Fruit fly (Drosophila melanogaster): ENCODE measurements around the gene Sfmbt.

Gene Sfmbt

DNA sequence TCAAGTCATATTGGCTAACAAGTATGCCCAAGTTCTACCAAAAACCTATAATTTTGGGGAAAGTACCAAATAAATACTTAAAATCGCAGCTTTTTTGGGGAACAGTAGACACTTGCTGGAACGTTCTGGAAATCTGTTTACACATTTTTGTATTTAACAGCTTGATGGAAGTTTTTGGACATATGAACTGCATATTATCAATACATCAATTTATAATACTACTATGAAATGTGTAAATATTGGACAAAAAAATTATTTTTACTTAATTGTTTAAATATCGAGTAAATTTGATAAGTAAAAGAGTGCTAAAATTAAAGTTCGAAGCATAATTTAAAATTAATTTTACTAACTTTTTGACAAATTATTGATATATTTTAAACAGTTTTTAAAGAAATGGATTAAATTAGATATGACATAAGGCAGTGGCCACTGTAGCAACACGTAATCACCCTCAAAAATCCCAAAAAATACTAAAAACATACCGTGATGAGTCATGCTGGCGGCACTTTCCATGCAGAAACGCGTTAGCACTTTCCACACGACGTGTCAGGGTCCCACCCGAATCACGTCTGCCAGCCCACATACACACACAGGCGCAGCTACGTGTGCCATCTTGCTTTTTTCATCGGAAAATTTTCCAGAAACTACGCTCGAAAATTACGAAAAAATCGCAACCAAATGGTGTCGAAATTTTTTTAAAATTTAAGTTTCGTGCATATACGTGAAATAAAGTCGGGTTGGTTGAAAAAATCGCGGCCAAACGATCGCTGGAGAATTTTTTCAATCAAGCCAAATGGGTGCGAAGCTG lies 11.4 kb downstream of the Sfmbt start, which contains the start of gene Sirt1 (continued):
- TF ChIP-seq CG31441 (GFP tag; IDR thresholded peaks at IDR 0.05) (peak; percentile 92), CG1792 (GFP tag; optimal IDR thresholded peaks at IDR 0.05) (peak; percentile 4), CG12299 (tag; optimal IDR thresholded peaks at IDR 0.05) (peak; percentile 61), Med (GFP tag) (peak; percentile 88)

DNA sequence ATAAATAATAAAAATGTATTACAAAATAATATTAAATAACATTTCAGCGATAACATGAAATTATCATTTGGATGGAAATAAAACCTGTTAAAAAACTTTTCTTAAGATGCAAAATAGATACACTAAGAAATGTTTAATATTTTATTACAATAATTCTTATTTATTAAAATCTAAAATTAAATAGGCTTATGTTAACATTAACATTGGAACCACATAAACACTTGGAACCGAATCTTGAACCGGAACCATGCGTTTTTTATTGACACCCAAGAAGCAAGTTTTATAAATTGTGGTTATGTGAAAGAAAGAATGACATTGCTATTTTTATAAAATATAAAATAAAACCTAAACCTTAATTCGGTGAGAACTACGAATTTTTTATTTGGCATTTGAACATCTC lies 16.4 kb downstream of the Sfmbt start, which contains the start of gene kmg:
kmg (plus strand) TSS at position 301 of the 400 bp plus-strand sequence.
- TF ChIP-seq dpn (GFP tag; optimal IDR thresholded peaks at IDR 0.05) (no peak), CG15514 (GFP tag; optimal IDR thresholded peaks at IDR 0.05) (peak; percentile 46)

DNA sequence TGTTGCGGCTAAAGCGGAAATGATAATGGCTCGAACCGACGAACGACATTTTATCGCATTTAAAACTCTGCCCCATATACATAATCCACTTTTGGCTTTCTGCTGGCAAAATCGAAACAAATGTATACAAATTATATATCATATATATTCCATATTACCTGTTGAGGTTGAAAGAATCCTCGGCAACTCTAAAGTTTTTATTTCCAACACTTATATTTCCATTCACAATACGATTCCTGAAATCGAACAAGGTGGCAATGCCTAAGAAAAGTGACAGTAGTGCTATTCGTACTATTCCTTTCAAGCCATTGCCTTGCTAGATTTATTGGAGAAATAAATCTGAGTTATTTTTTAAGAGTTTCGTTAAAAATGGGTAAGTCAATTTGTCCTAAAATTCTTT lies 18.1 kb downstream of the Sfmbt start, which contains the start of gene Pk34A:
Pk34A (plus strand) TSS at position 301 of the 400 bp plus-strand sequence.
- TF ChIP-seq lov (optimal IDR thresholded peaks at IDR 0.05), result no peak
- TF ChIP-seq lov (GFP tag; IDR thresholded peaks at IDR 0.05), result no peak
- no peak for TF ChIP-seq cad (GFP tag; optimal IDR thresholded peaks at IDR 0.05)
- no peak for TF ChIP-seq Pdp1 (GFP tag; optimal IDR thresholded peaks at IDR 0.05)
- TF ChIP-seq CG8944 (GFP tag; optimal IDR thresholded peaks at IDR 0.05), result no peak
- no peak for TF ChIP-seq caup (GFP tag; optimal IDR thresholded peaks at IDR 0.05; ENCODE audit: severe bottlenecking)
- no peak for TF ChIP-seq CG1832 (GFP tag; optimal IDR thresholded peaks at IDR 0.05)
- TF ChIP-seq Sry-β (GFP tag; optimal IDR thresholded peaks at IDR 0.05), result no peak
- no peak for TF ChIP-seq Deaf1 (tag; optimal IDR thresholded peaks at IDR 0.05)
- no peak for TF ChIP-seq luna (GFP tag; optimal IDR thresholded peaks at IDR 0.05)
- TF ChIP-seq Adf1 (GFP tag; IDR thresholded peaks at IDR 0.05), result no peak

DNA sequence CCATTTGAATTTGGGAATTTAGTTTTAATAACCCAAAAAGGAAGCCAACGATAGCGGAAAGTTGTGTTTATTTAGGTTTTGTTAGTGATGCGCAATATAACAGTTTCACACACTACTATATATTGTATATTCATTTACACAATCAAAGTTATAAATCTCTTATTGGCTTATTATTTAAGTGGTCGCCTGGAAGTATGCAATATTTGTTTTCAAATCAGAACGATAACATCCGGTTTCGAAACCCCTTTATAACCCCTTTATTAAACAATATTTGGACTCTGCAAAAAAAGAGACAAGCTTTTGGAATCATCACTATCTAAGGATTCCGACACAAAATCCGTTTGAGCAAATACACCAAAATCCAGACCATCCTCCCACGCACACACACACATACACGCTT lies 18.7 kb downstream of the Sfmbt start:
- TF ChIP-seq kni (GFP tag; optimal IDR thresholded peaks at IDR 0.05) (no peak), Hsf (GFP tag; optimal IDR thresholded peaks at IDR 0.05) (no peak), E2f1 (GFP tag; IDR thresholded peaks at IDR 0.05) (no peak), Bgb (GFP tag; IDR thresholded peaks at IDR 0.05; ENCODE audit: partially characterized antibody) (no peak), lab (GFP tag; optimal IDR thresholded peaks at IDR 0.05) (peak; percentile 60), CG6254 (GFP tag; optimal IDR thresholded peaks at IDR 0.05) (peak; percentile 11), CG32532 (GFP tag; IDR thresholded peaks at IDR 0.05) (peak; percentile 33; the same call in 1 of the 2 replicates), D (optimal IDR thresholded peaks at IDR 0.05) (no peak), D (GFP tag; optimal IDR thresholded peaks at IDR 0.05) (no peak), CG6813 (GFP tag; optimal IDR thresholded peaks at IDR 0.05) (peak; percentile 36), CG16779 (GFP tag; IDR thresholded peaks at IDR 0.05) (0 out of 2 replicates have a peak, but pooled peaks have one; percentile 31), Doc2 (GFP tag; IDR thresholded peaks at IDR 0.05) (no peak), H2.0 (GFP tag; IDR thresholded peaks at IDR 0.05) (no peak), fd102C (GFP tag; optimal IDR thresholded peaks at IDR 0.05) (no peak), Lhr (GFP tag; optimal IDR thresholded peaks at IDR 0.05) (no peak), pnt (GFP tag; optimal IDR thresholded peaks at IDR 0.05) (no peak), eve (GFP tag; optimal IDR thresholded peaks at IDR 0.05) (no peak), cato (GFP tag; optimal IDR thresholded peaks at IDR 0.05; ENCODE audit: borderline replicate concordance) (no peak), Sry-β (GFP tag; optimal IDR thresholded peaks at IDR 0.05) (no peak), Dref (GFP tag; IDR thresholded peaks at IDR 0.05) (no peak), ham (GFP tag; IDR thresholded peaks at IDR 0.05) (no peak), dmrt11E (tag; optimal IDR thresholded peaks at IDR 0.05) (no peak), Nf-YC (tag; optimal IDR thresholded peaks at IDR 0.05) (peak; percentile 1), CG12219 (GFP tag; optimal IDR thresholded peaks at IDR 0.05) (peak; percentile 8), Xrp1 (GFP tag; IDR thresholded peaks at IDR 0.05) (no peak), corto (GFP tag; optimal IDR thresholded peaks at IDR 0.05) (no peak), klu (GFP tag; IDR thresholded peaks at IDR 0.05) (no peak), disco-r (GFP tag; optimal IDR thresholded peaks at IDR 0.05) (no peak), E2f2 (GFP tag; IDR thresholded peaks at IDR 0.05) (no peak)
